Worm (Caenorhabditis elegans) whole organism, young adult: ENCODE results near the gene gly-6.

Source experiments
- B0019.2 ChIP-seq: fragments of 200-800 bp; sonication (Bioruptor generic); conservative IDR thresholded peaks from 2 replicates; pipeline ENCODE4 v1.3.6; 2022; ENCODE audit warnings: missing genetic modification reagents, missing genetic modification characterization, missing compliant biosample characterization
- B0035.1 ChIP-seq: sonication (generic microtip); optimal IDR thresholded peaks from 2 replicates; lab custom pipeline; 2016; ENCODE audit warnings: missing genetic modification characterization, mild to moderate bottlenecking, missing compliant biosample characterization, missing genotype, missing genetic modification reagents
- F22D6.2 ChIP-seq: sonication (generic microtip); optimal IDR thresholded peaks from 2 replicates; lab custom pipeline; 2016; ENCODE audit warnings: mild to moderate bottlenecking, missing genetic modification characterization, missing compliant biosample characterization
- F39B2.1 ChIP-seq: fragments of 200-800 bp; sonication (Bioruptor generic); IDR thresholded peaks from 2 replicates; pipeline ENCODE4 v1.3.6; 2022; ENCODE audit warnings: missing genetic modification reagents, missing genetic modification characterization, missing compliant biosample characterization
- K11D2.4 ChIP-seq: fragments of 200-800 bp; sonication (Bioruptor generic); IDR thresholded peaks from 2 replicates; pipeline ENCODE4 v1.3.6; 2022; ENCODE audit warnings: missing genetic modification reagents, missing genetic modification characterization, missing compliant biosample characterization
- K12H6.12 ChIP-seq: fragments of 200-800 bp; sonication (Bioruptor generic); optimal IDR thresholded peaks from 2 replicates; lab custom pipeline; 2018; ENCODE audit warnings: mild to moderate bottlenecking, missing genetic modification characterization, missing compliant biosample characterization
- T26A5.8 ChIP-seq: sonication (generic microtip); optimal IDR thresholded peaks from 2 replicates; lab custom pipeline; 2016; ENCODE audit warnings: missing genetic modification characterization, missing compliant biosample characterization
- Y53G8AR.9 ChIP-seq: fragments of 200-800 bp; sonication (Bioruptor generic); conservative IDR thresholded peaks from 2 replicates; pipeline ENCODE4 v1.3.6; 2022; ENCODE audit warnings: missing genetic modification reagents, missing genetic modification characterization, missing compliant biosample characterization
- ZK185.1 ChIP-seq: sonication (generic microtip); optimal IDR thresholded peaks from 2 replicates; lab custom pipeline; 2016; ENCODE audit warnings: mild to moderate bottlenecking, missing genetic modification characterization, missing compliant biosample characterization; ENCODE audit not compliant: poor library complexity, severe bottlenecking
- atf-7 ChIP-seq: sonication (generic microtip); optimal IDR thresholded peaks from 2 replicates; lab custom pipeline; 2017; ENCODE audit warnings: mild to moderate bottlenecking, missing genetic modification characterization, missing compliant biosample characterization
- athp-1 ChIP-seq: sonication (generic microtip); optimal IDR thresholded peaks from 2 replicates; lab custom pipeline; 2017; ENCODE audit warnings: mild to moderate bottlenecking, missing genetic modification characterization, missing compliant biosample characterization
- ccch-3 ChIP-seq: fragments of 200-800 bp; sonication (Bioruptor generic); optimal IDR thresholded peaks from 2 replicates; lab custom pipeline; 2018; ENCODE audit warnings: mild to moderate bottlenecking, missing genetic modification characterization, missing compliant biosample characterization
- cebp-1 ChIP-seq, 2 experiments: fragments of 200-800 bp in 1 of 2; sonication (Bioruptor generic) in 1 of 2; sonication (generic microtip) in 1 of 2; IDR thresholded peaks in 1 of 2; optimal IDR thresholded peaks in 1 of 2; 2 replicates each; pipeline versions ENCODE4 v1.3.6 to Lab custom; 2017 to 2022; ENCODE audit warnings: missing compliant biosample characterization in 2 of 2, missing genetic modification characterization in 2 of 2, mild to moderate bottlenecking in 1 of 2, missing genetic modification reagents in 1 of 2, moderate library complexity in 1 of 2
- ceh-100 ChIP-seq: fragments of 200-800 bp; sonication (Bioruptor generic); IDR thresholded peaks from 2 replicates; pipeline ENCODE4 v1.3.6; 2022; ENCODE audit warnings: missing genetic modification reagents, missing genetic modification characterization, missing compliant biosample characterization
- ceh-27 ChIP-seq: fragments of 200-800 bp; sonication (Bioruptor generic); optimal IDR thresholded peaks from 2 replicates; lab custom pipeline; 2018; ENCODE audit warnings: mild to moderate bottlenecking, missing genetic modification characterization, moderate library complexity, missing compliant biosample characterization
- chd-7 ChIP-seq: sonication (generic microtip); optimal IDR thresholded peaks from 2 replicates; lab custom pipeline; 2016; ENCODE audit warnings: mild to moderate bottlenecking, missing genetic modification characterization, moderate library complexity, missing compliant biosample characterization
- dpl-1 ChIP-seq: fragments of 150-350 bp; optimal IDR thresholded peaks from 2 replicates; lab custom pipeline; 2014; ENCODE audit warnings: missing biosample characterization, missing genetic modification reagents, missing genetic modification characterization
- efl-1 ChIP-seq: fragments of 150-350 bp; optimal IDR thresholded peaks from 2 replicates; lab custom pipeline; 2014; ENCODE audit warnings: missing biosample characterization, missing genetic modification reagents, missing genetic modification characterization
- ets-4 ChIP-seq: fragments of 200-800 bp; sonication (Bioruptor generic); optimal IDR thresholded peaks from 2 replicates; lab custom pipeline; 2018; ENCODE audit warnings: mild to moderate bottlenecking, missing genetic modification characterization, missing compliant biosample characterization
- gei-17 ChIP-seq: fragments of 200-800 bp; sonication (Bioruptor generic); optimal IDR thresholded peaks from 2 replicates; lab custom pipeline; 2018; ENCODE audit warnings: mild to moderate bottlenecking, missing genetic modification characterization, missing compliant biosample characterization
- hlh-26 ChIP-seq: fragments of 200-800 bp; sonication (Bioruptor generic); conservative IDR thresholded peaks from 2 replicates; pipeline ENCODE4 v1.3.6; 2022; ENCODE audit warnings: missing genetic modification reagents, missing genetic modification characterization, missing compliant biosample characterization
- hmg-1.2 ChIP-seq: fragments of 200-800 bp; sonication (Bioruptor generic); IDR thresholded peaks from 2 replicates; pipeline ENCODE4 v1.3.6; 2022; ENCODE audit warnings: missing genetic modification reagents, missing genetic modification characterization, missing compliant biosample characterization
- hmg-20 ChIP-seq: fragments of 200-800 bp; sonication (Bioruptor generic); IDR thresholded peaks from 2 replicates; pipeline ENCODE4 v1.3.6; 2022; ENCODE audit warnings: missing genetic modification reagents, missing genetic modification characterization, missing compliant biosample characterization
- let-526 ChIP-seq: fragments of 200-800 bp; sonication (Bioruptor generic); IDR thresholded peaks from 2 replicates; pipeline ENCODE4 v1.3.6; 2022; ENCODE audit warnings: missing genetic modification reagents, missing genetic modification characterization, missing compliant biosample characterization
- lin-35 ChIP-seq, 3 experiments: fragments of 150-350 bp in 2 of 3; sonication (generic microtip) in 1 of 3; optimal IDR thresholded peaks; 2 replicates each; lab custom pipeline; 2014 to 2018; ENCODE audit warnings: missing biosample characterization in 3 of 3, missing genetic modification characterization in 3 of 3, missing genetic modification reagents in 3 of 3
- lin-40 ChIP-seq: sonication (generic microtip); optimal IDR thresholded peaks from 2 replicates; lab custom pipeline; 2016; ENCODE audit warnings: missing genetic modification characterization, mild to moderate bottlenecking, missing compliant biosample characterization, missing genotype, missing genetic modification reagents
- lin-54 ChIP-seq: fragments of 200-800 bp; sonication (Bioruptor generic); optimal IDR thresholded peaks from 2 replicates; lab custom pipeline; 2018; ENCODE audit warnings: mild to moderate bottlenecking, missing genetic modification characterization, missing compliant biosample characterization
- lsy-27 ChIP-seq: sonication (generic microtip); optimal IDR thresholded peaks from 2 replicates; lab custom pipeline; 2017; ENCODE audit warnings: missing genetic modification characterization, mild to moderate bottlenecking, missing compliant biosample characterization, antibody characterized with exemption, missing genotype, borderline replicate concordance; ENCODE audit not compliant: insufficient read depth
- mxl-1 ChIP-seq: sonication (generic microtip); optimal IDR thresholded peaks from 2 replicates; lab custom pipeline; 2016; ENCODE audit warnings: missing genetic modification characterization, missing compliant biosample characterization
- nfyb-1 ChIP-seq: fragments of 200-800 bp; sonication (Bioruptor generic); IDR thresholded peaks from 2 replicates; pipeline ENCODE4 v1.3.6; 2022; ENCODE audit warnings: missing genetic modification reagents, missing genetic modification characterization, missing compliant biosample characterization
- nhr-80 ChIP-seq: sonication (generic microtip); optimal IDR thresholded peaks from 2 replicates; lab custom pipeline; 2016; ENCODE audit warnings: missing genetic modification characterization, missing compliant biosample characterization
- pha-4 ChIP-seq: fragments of 150-350 bp; sonication (generic microtip); optimal IDR thresholded peaks from 2 replicates; lab custom pipeline; 2014; ENCODE audit warnings: missing biosample characterization, missing genetic modification reagents, missing genetic modification characterization
- sea-2 ChIP-seq: fragments of 200-800 bp; sonication (Bioruptor generic); IDR thresholded peaks from 2 replicates; pipeline ENCODE4 v1.3.6; 2022; ENCODE audit warnings: missing genetic modification characterization, missing compliant biosample characterization
- somi-1 ChIP-seq: fragments of 200-800 bp; sonication (Bioruptor generic); optimal IDR thresholded peaks from 2 replicates; lab custom pipeline; 2018; ENCODE audit warnings: mild to moderate bottlenecking, missing genetic modification characterization, missing compliant biosample characterization
- tbx-9 ChIP-seq: sonication (generic microtip); optimal IDR thresholded peaks from 2 replicates; lab custom pipeline; 2016; ENCODE audit warnings: borderline replicate concordance, missing genetic modification characterization, inconsistent platforms, missing compliant biosample characterization
- unc-62 ChIP-seq: fragments of 150-350 bp; optimal IDR thresholded peaks from 2 replicates; lab custom pipeline; 2014; ENCODE audit warnings: missing biosample characterization, missing genetic modification reagents, missing genetic modification characterization
- zfh-2 ChIP-seq: fragments of 200-800 bp; sonication (Bioruptor generic); conservative IDR thresholded peaks from 2 replicates; pipeline ENCODE4 v1.3.6; 2022; ENCODE audit warnings: missing genetic modification reagents, missing genetic modification characterization, missing compliant biosample characterization
- zim-3 ChIP-seq: sonication (generic microtip); optimal IDR thresholded peaks from 2 replicates; lab custom pipeline; 2017; ENCODE audit warnings: mild to moderate bottlenecking, missing genetic modification characterization, moderate library complexity, missing compliant biosample characterization
- ztf-18 ChIP-seq: sonication (generic microtip); optimal IDR thresholded peaks from 2 replicates; lab custom pipeline; 2016; ENCODE audit warnings: missing genotype, mild to moderate bottlenecking, missing genetic modification characterization, missing compliant biosample characterization
- ztf-22 ChIP-seq: fragments of 200-800 bp; sonication (Bioruptor generic); optimal IDR thresholded peaks from 2 replicates; lab custom pipeline; 2018; ENCODE audit warnings: mild to moderate bottlenecking, missing genetic modification characterization, moderate library complexity, missing compliant biosample characterization
- ztf-28 ChIP-seq: fragments of 200-800 bp; sonication (Bioruptor generic); IDR thresholded peaks from 2 replicates; pipeline ENCODE4 v1.3.6; 2022; ENCODE audit warnings: missing genetic modification reagents, missing genetic modification characterization, missing compliant biosample characterization

gly-6 gene

DNA sequence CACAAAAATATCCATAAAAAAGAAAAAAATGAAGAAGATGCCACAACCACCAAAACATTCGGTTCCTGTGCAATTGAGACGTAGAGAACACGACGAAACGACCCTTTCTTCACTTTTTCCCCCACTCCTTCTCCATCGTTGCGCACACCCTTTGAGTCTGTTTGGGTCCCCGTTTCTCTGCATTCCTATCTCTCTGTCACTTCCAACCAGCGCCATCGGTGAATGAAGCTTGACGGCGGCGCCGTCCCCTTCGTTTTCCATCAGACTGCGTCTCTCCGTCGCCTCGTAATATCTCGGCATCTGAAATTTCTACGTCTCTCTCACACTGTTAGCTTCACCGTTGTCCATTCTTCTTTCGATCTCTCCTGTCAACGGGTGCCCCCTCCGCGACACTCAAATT, 4.6 kb upstream of the gly-6 start:
- TF ChIP-seq cebp-1 (GFP tag; IDR thresholded peaks at IDR 0.05; lab: Robert Waterston, UW) (no peak), cebp-1 (tag; optimal IDR thresholded peaks at IDR 0.05; lab: Kevin White, UChicago) (peak; percentile 34), lin-35 (GFP tag; optimal IDR thresholded peaks at IDR 0.05; lab: Kevin White, UChicago) (peak in 1 of 3 experiments; percentile 28), K11D2.4 (no peak), unc-62 (GFP tag; lab: Kevin White, UChicago) (no peak), ztf-18 (tag; lab: Kevin White, UChicago) (no peak), ztf-28 (GFP tag; lab: Robert Waterston, UW) (no peak), dpl-1 (no peak), efl-1 (GFP tag; lab: Kevin White, UChicago) (no peak), tbx-9 (no peak), ceh-100 (GFP tag; lab: Robert Waterston, UW) (no peak), F22D6.2 (tag; lab: Kevin White, UChicago) (no peak), nfyb-1 (GFP tag; lab: Robert Waterston, UW) (no peak), somi-1 (GFP tag; lab: Kevin White, UChicago) (no peak), pha-4 (tag; lab: Kevin White, UChicago) (no peak), sea-2 (no peak), hmg-20 (GFP tag; lab: Robert Waterston, UW) (no peak), zfh-2 (GFP tag; lab: Robert Waterston, UW) (peak; percentile 87), hlh-26 (GFP tag; lab: Robert Waterston, UW) (no peak), lin-54 (no peak), let-526 (GFP tag; lab: Robert Waterston, UW) (no peak), nhr-80 (tag; lab: Kevin White, UChicago) (no peak), athp-1 (no peak), ets-4 (GFP tag; lab: Kevin White, UChicago) (no peak), hmg-1.2 (peak; percentile 59; the same call in 1 of the 2 replicates), B0019.2 (GFP tag; lab: Robert Waterston, UW) (no peak), gei-17 (no peak), chd-7 (tag; lab: Kevin White, UChicago) (no peak), ccch-3 (GFP tag; lab: Kevin White, UChicago) (no peak), K12H6.12 (tag; lab: Kevin White, UChicago) (no peak), B0035.1 (no peak), F39B2.1 (no peak), atf-7 (tag; lab: Kevin White, UChicago) (no peak), T26A5.8 (tag; lab: Kevin White, UChicago) (no peak), mxl-1 (tag; lab: Kevin White, UChicago) (no peak), lsy-27 (tag; lab: Kevin White, UChicago) (no peak), lin-40 (peak; percentile 26), zim-3 (tag; lab: Kevin White, UChicago) (no peak), ztf-22 (GFP tag; lab: Kevin White, UChicago) (no peak), ZK185.1 (tag; lab: Kevin White, UChicago) (no peak), Y53G8AR.9 (GFP tag; lab: Robert Waterston, UW) (no peak), ceh-27 (GFP tag; lab: Kevin White, UChicago) (no peak)
